Fruit fly (Drosophila melanogaster) ovary, adult (tissue): Measurements from ENCODE around the gene Hsp67Ba.

Source experiments
- CG17801 ChIP-seq: fragments of 200-800 bp; optimal IDR thresholded peaks from 2 replicates; lab custom pipeline; 2019; ENCODE audit warnings: missing biosample characterization, mild to moderate bottlenecking, missing genetic modification characterization, moderate library complexity; ENCODE audit not compliant: partially characterized antibody

Gene Hsp67Ba

dm6 chr3L:9361894-9362293 lies 17.4 kb downstream of the Hsp67Ba start, which contains the start of gene CG34456:
TSS of gene CG34456 (plus strand) at chr3L:9362108.
- peak; percentile 62 for TF ChIP-seq CG17801

dm6 chr3L:9360217-9360692 lies 19.1 kb downstream of the Hsp67Ba start, which contains the start of gene Pdxk:
TSS of gene Pdxk (plus strand) at chr3L:9360316.
- TF ChIP-seq CG17801: peak; percentile 47

- no peak for TF ChIP-seq CG17801
Observed at dm6 chr3L:9358713-9359040, 20.7 kb downstream of the Hsp67Ba start, which contains the start of the genes UGP and Svip. TSS of gene UGP (minus strand) at chr3L:9358935. TSS of gene Svip (plus strand) at chr3L:9358999.

dm6 chr3L:9357830-9358712 lies 21.3 kb downstream of the Hsp67Ba start:
- no peak for TF ChIP-seq CG17801

- TF ChIP-seq CG17801: no peak
Observed at dm6 chr3L:9356138-9356753, 23.1 kb downstream of the Hsp67Ba start.

dm6 chr3L:9355555-9355954 lies 23.8 kb downstream of the Hsp67Ba start:
- TF ChIP-seq CG17801: peak; percentile 8

dm6 chr3L:9353733-9354132 lies 25.6 kb downstream of the Hsp67Ba start, which contains the start of gene CG32040:
TSS of gene CG32040 (plus strand) at chr3L:9354033.
- TF ChIP-seq CG17801: no peak

- TF ChIP-seq CG17801: no peak
Observed at dm6 chr3L:9349314-9349733, 30.0 kb downstream of the Hsp67Ba start, which contains the start of gene PGRP-LF. TSS of gene PGRP-LF (plus strand) at chr3L:9349609.

dm6 chr3L:9345157-9345556 lies 34.2 kb downstream of the Hsp67Ba start:
- no peak for TF ChIP-seq CG17801

dm6 chr3L:9343963-9344362 lies 35.4 kb downstream of the Hsp67Ba start:
- TF ChIP-seq CG17801: no peak

dm6 chr3L:9340839-9341238 lies 38.5 kb downstream of the Hsp67Ba start:
- TF ChIP-seq CG17801: no peak

dm6 chr3L:9340232-9340631 lies 39.1 kb downstream of the Hsp67Ba start:
- TF ChIP-seq CG17801: no peak

dm6 chr3L:9339021-9339420 lies 40.3 kb downstream of the Hsp67Ba start:
- TF ChIP-seq CG17801: no peak

dm6 chr3L:9338510-9338909 lies 40.8 kb downstream of the Hsp67Ba start, which contains the start of gene PGRP-LC:
TSS of gene PGRP-LC (plus strand) at chr3L:9338810.
- TF ChIP-seq CG17801: no peak

- TF ChIP-seq CG17801: no peak
Observed at dm6 chr3L:9337942-9338468, 41.3 kb downstream of the Hsp67Ba start.

- TF ChIP-seq CG17801: no peak
Observed at dm6 chr3L:9335711-9336110, 43.6 kb downstream of the Hsp67Ba start.

- no peak for TF ChIP-seq CG17801
Observed at dm6 chr3L:9333745-9334382, 45.5 kb downstream of the Hsp67Ba start, which contains the start of gene PGRP-LA. TSS of gene PGRP-LA (plus strand) at chr3L:9334332.
